Fruit fly (Drosophila melanogaster): ENCODE results near the gene PNUTS.
A peak's percentile ranks its signal among the peaks of the same experiment; 100 is the strongest.

DNA sequence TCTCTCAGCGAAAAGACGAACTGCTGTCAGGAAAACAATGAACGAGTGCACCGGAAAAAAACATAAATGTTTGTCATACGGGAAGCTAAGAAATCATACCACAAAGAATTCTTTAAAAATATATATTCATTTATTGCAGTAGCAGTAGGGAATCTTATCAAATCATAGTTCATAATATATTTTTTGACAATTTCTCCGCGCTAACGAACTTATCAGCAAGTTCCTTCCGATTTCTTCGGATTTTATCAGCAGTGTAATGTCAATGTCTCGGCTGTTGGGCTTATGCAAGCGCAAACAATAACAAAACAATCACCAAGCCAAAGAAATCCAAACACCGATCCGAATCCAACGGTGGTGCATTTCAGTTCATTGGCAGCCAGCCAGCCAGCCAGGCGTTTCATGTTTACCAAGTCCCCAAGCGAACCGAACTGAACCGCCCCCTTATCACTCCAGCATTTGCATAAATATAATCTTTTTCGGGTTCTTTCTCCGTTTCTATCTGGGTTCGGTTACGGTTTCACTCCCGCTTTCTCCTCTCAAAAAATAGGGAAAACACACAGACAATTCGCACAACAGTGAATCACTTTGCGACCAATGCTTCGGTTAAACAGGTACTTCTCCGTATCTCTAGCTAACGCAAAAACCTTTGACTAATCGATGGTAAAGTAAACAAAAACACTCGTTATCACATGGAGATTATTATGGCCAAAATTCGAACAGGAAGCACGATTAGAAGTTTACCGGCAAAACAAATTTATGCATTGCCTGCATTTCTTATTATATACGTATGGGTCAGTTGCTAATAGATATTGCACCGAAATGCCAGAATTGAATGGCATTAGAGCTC is 42.5 kb upstream of the PNUTS start:
- no peak for TF ChIP-seq trh (GFP tag; optimal IDR thresholded peaks at IDR 0.05)
- TF ChIP-seq Tbp (GFP tag; optimal IDR thresholded peaks at IDR 0.05), result no peak
- TF ChIP-seq NC2β (GFP tag; optimal IDR thresholded peaks at IDR 0.05), result peak; percentile 45
- TF ChIP-seq chn (GFP tag; optimal IDR thresholded peaks at IDR 0.05), result no peak
- TF ChIP-seq Hand (GFP tag; optimal IDR thresholded peaks at IDR 0.05), result no peak
- no peak for TF ChIP-seq Side (GFP tag; optimal IDR thresholded peaks at IDR 0.05)
- no peak for TF ChIP-seq Fer1 (GFP tag; optimal IDR thresholded peaks at IDR 0.05)

Data from whole organism, embryonic.